Fruit fly (Drosophila melanogaster): ENCODE results near the gene pad.

DNA sequence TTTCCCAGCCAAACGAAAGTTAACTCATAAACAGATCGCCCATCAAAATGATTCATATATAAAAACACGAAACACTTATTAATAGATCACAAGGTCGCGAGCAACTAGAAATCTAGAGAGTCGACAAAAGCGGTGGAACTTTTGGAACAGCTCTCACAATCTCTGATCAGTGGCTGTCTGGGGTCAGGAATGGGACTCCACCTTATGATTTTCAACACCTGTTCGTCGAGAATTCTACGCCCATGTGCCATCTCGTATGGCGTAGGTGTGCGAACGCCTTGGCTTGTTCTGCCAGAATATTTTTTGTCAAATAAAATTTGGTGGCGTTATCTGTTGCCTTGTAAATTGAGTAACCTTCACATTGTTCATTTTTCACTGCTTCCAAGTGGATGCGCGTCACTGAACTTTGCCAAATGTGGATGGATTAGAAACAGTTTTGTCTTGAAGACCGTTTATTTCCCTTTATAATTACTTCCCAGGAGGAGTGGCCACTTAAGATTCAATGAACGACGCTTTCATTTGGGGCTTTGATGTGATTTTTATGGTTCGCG lies 13.3 kb downstream of the pad start:
- TF ChIP-seq Rel (GFP tag; optimal IDR thresholded peaks at IDR 0.05) (no peak), Rel (tag; optimal IDR thresholded peaks at IDR 0.05) (no peak), N (GFP tag; optimal IDR thresholded peaks at IDR 0.05) (no peak), h (GFP tag; optimal IDR thresholded peaks at IDR 0.05) (no peak), rgr (GFP tag; optimal IDR thresholded peaks at IDR 0.05) (no peak), Myc (optimal IDR thresholded peaks at IDR 0.05) (no peak), CG32264 (GFP tag; optimal IDR thresholded peaks at IDR 0.05) (no peak), GATAd (GFP tag; optimal IDR thresholded peaks at IDR 0.05) (no peak), Abd-B (GFP tag; optimal IDR thresholded peaks at IDR 0.05) (no peak), usp (GFP tag; optimal IDR thresholded peaks at IDR 0.05) (no peak)

Data from whole organism, wandering third instar larva.